Fruit fly (Drosophila melanogaster): ENCODE results near the gene Rcd2.

dm6 chr3L:20509121-20509934, 30.9 kb downstream of the Rcd2 start:
- peak; percentile 51 for TF ChIP-seq Dif (GFP tag; optimal IDR thresholded peaks at IDR 0.05; ENCODE audit: partially characterized antibody)
- no peak for TF ChIP-seq N (GFP tag; optimal IDR thresholded peaks at IDR 0.05)
- TF ChIP-seq fru (GFP tag; optimal IDR thresholded peaks at IDR 0.05): peak; percentile 87
- peak; percentile 23 for TF ChIP-seq brk (GFP tag; optimal IDR thresholded peaks at IDR 0.05)
- TF ChIP-seq pan (optimal IDR thresholded peaks at IDR 0.05): no peak
- peak; percentile 89 for TF ChIP-seq psq (GFP tag; optimal IDR thresholded peaks at IDR 0.05)
- TF ChIP-seq br (GFP tag; optimal IDR thresholded peaks at IDR 0.05): peak; percentile 83
- peak; percentile 87 for TF ChIP-seq Sp1 (GFP tag; optimal IDR thresholded peaks at IDR 0.05)
- TF ChIP-seq Hr78 (GFP tag; optimal IDR thresholded peaks at IDR 0.05): no peak
- peak; percentile 69 for TF ChIP-seq tai (GFP tag; optimal IDR thresholded peaks at IDR 0.05)
